Worm (Caenorhabditis elegans): ENCODE data around the gene srw-100.

- no peak for TF ChIP-seq unc-30 (tag; optimal IDR thresholded peaks at IDR 0.05)
- no peak for TF ChIP-seq snpc-4 (tag; optimal IDR thresholded peaks at IDR 0.05)
- TF ChIP-seq mdl-1 (tag; optimal IDR thresholded peaks at IDR 0.05) = no peak
- TF ChIP-seq fos-1 (tag; optimal IDR thresholded peaks at IDR 0.05) = no peak
- no peak for TF ChIP-seq ama-1 (optimal IDR thresholded peaks at IDR 0.05)
- TF ChIP-seq unc-98 (GFP tag; IDR thresholded peaks at IDR 0.05) = no peak
- no peak for TF ChIP-seq ceh-82 (tag; optimal IDR thresholded peaks at IDR 0.05)
- TF ChIP-seq unc-130 (tag; optimal IDR thresholded peaks at IDR 0.05) = no peak
- no peak for TF ChIP-seq xbp-1 (tag; optimal IDR thresholded peaks at IDR 0.05)
Observed at ce11 chrV:1755589-1755988, 44.6 kb downstream of the srw-100 start, which contains the start of gene ZK697.14.

All from whole organism, L1 larva.